Fruit fly (Drosophila melanogaster) whole organism, embryonic: ENCODE data around the gene Crtc.

Experiments used
- Antp ChIP-seq: fragments of 200-800 bp; sonication (Bioruptor generic); optimal IDR thresholded peaks from 3 replicates; lab custom pipeline; 2016; ENCODE audit warnings: missing biosample characterization, missing genetic modification characterization
- Awh ChIP-seq: fragments of 200-800 bp; sonication (Bioruptor generic); IDR thresholded peaks from 2 replicates; pipeline ENCODE4, ENCODE4 v1.3.6; 2022; ENCODE audit warnings: missing biosample characterization, missing genetic modification characterization
- Blimp-1 ChIP-seq: fragments of 200-800 bp; sonication (Bioruptor generic); optimal IDR thresholded peaks from 3 replicates; lab custom pipeline; 2018; ENCODE audit warnings: missing biosample characterization, missing genetic modification characterization, mild to moderate bottlenecking, moderate library complexity, missing genetic modification reagents
- C15 ChIP-seq: fragments of 200-800 bp; sonication (Bioruptor generic); IDR thresholded peaks from 3 replicates; pipeline ENCODE4 v1.3.6; 2022; ENCODE audit warnings: missing biosample characterization, missing genetic modification characterization
- CG11695 ChIP-seq: fragments of 200-800 bp; sonication (Bioruptor generic); IDR thresholded peaks from 3 replicates; pipeline ENCODE4 v1.3.6; 2022; ENCODE audit warnings: missing biosample characterization, missing genetic modification characterization
- CG11723 ChIP-seq: fragments of 200-800 bp; sonication (Bioruptor generic); optimal IDR thresholded peaks from 2 replicates; lab custom pipeline; 2017; ENCODE audit warnings: missing biosample characterization, mild to moderate bottlenecking, missing genetic modification characterization
- CG12071 ChIP-seq: fragments of 200-800 bp; sonication (Bioruptor generic); optimal IDR thresholded peaks from 3 replicates; lab custom pipeline; 2018; ENCODE audit warnings: missing biosample characterization, mild to moderate bottlenecking, missing genetic modification characterization
- CG12219 ChIP-seq: fragments of 200-800 bp; sonication (Bioruptor generic); optimal IDR thresholded peaks from 3 replicates; lab custom pipeline; 2018; ENCODE audit warnings: missing biosample characterization, mild to moderate bottlenecking, missing genetic modification characterization
- CG13123 ChIP-seq: fragments of 200-800 bp; sonication (Bioruptor generic); optimal IDR thresholded peaks from 2 replicates; lab custom pipeline; 2016; ENCODE audit warnings: missing biosample characterization, missing genetic modification characterization
- CG15601 ChIP-seq: fragments of 200-800 bp; sonication (Bioruptor generic); optimal IDR thresholded peaks from 3 replicates; lab custom pipeline; 2019; ENCODE audit warnings: missing biosample characterization, mild to moderate bottlenecking, missing genetic modification characterization, moderate library complexity
- CG1603 ChIP-seq: fragments of 200-800 bp; sonication (Bioruptor generic); optimal IDR thresholded peaks from 2 replicates; lab custom pipeline; 2019; ENCODE audit warnings: missing biosample characterization, mild to moderate bottlenecking, missing genetic modification characterization, moderate library complexity
- CG16813 ChIP-seq: fragments of 200-800 bp; sonication (Bioruptor generic); IDR thresholded peaks from 3 replicates; pipeline ENCODE4 v1.3.6; 2022; ENCODE audit warnings: missing biosample characterization, missing genetic modification characterization; ENCODE audit not compliant: partially characterized antibody
- CG16815 ChIP-seq: fragments of 200-800 bp; sonication (Bioruptor generic); optimal IDR thresholded peaks from 3 replicates; lab custom pipeline; 2017; ENCODE audit warnings: missing biosample characterization, mild to moderate bottlenecking, missing genetic modification characterization
- CG17359 ChIP-seq: fragments of 200-800 bp; sonication (Bioruptor generic); optimal IDR thresholded peaks from 3 replicates; lab custom pipeline; 2018; ENCODE audit warnings: missing biosample characterization, mild to moderate bottlenecking, missing genetic modification characterization, moderate library complexity
- CG17361 ChIP-seq: fragments of 200-800 bp; sonication (Bioruptor generic); IDR thresholded peaks from 3 replicates; pipeline ENCODE4 v1.3.6; 2022; ENCODE audit warnings: missing biosample characterization, missing genetic modification characterization
- CG30403 ChIP-seq: fragments of 200-800 bp; sonication (Bioruptor generic); optimal IDR thresholded peaks from 3 replicates; lab custom pipeline; 2016; ENCODE audit warnings: missing biosample characterization, missing genetic modification characterization
- CG31441 ChIP-seq: fragments of 200-800 bp; sonication (Bioruptor generic); IDR thresholded peaks from 2 replicates; pipeline ENCODE4 v1.3.6; 2022; ENCODE audit warnings: missing biosample characterization, missing genetic modification characterization
- CG32772 ChIP-seq: fragments of 200-800 bp; sonication (Bioruptor generic); IDR thresholded peaks from 2 replicates; pipeline ENCODE4 v1.3.6; 2022; ENCODE audit warnings: missing biosample characterization, missing genetic modification characterization
- CG43689 ChIP-seq: fragments of 200-800 bp; sonication (Bioruptor generic); IDR thresholded peaks from 2 replicates; pipeline ENCODE4 v1.3.6; 2022; ENCODE audit warnings: missing biosample characterization, missing genetic modification characterization
- CG6254 ChIP-seq: fragments of 200-800 bp; sonication (Bioruptor generic); optimal IDR thresholded peaks from 3 replicates; lab custom pipeline; 2017; ENCODE audit warnings: mild to moderate bottlenecking, missing biosample characterization, missing genetic modification reagents, missing genetic modification characterization
- CG7786 ChIP-seq: fragments of 200-800 bp; sonication (Bioruptor generic); optimal IDR thresholded peaks from 2 replicates; lab custom pipeline; 2016; ENCODE audit warnings: missing biosample characterization, missing genetic modification characterization
- CG7839 ChIP-seq: fragments of 200-800 bp; sonication (Bioruptor generic); optimal IDR thresholded peaks from 3 replicates; lab custom pipeline; 2018; ENCODE audit warnings: missing biosample characterization, mild to moderate bottlenecking, missing genetic modification characterization, moderate library complexity
- CG7928 ChIP-seq: fragments of 200-800 bp; sonication (Bioruptor generic); optimal IDR thresholded peaks from 2 replicates; lab custom pipeline; 2017; ENCODE audit warnings: missing biosample characterization, mild to moderate bottlenecking, missing genetic modification characterization
- CkIIα-i1 ChIP-seq: fragments of 200-800 bp; sonication (Bioruptor generic); IDR thresholded peaks from 2 replicates; pipeline ENCODE4 v1.3.6; 2022; ENCODE audit warnings: missing biosample characterization, missing genetic modification characterization
- D19A ChIP-seq: fragments of 200-800 bp; optimal IDR thresholded peaks from 3 replicates; lab custom pipeline; 2019; ENCODE audit warnings: missing biosample characterization, mild to moderate bottlenecking, missing genetic modification characterization, moderate library complexity
- Dbx ChIP-seq: fragments of 200-800 bp; sonication (Bioruptor generic); IDR thresholded peaks from 3 replicates; pipeline ENCODE4 v1.3.6; 2022; ENCODE audit warnings: missing biosample characterization, missing genetic modification characterization
- E2f1 ChIP-seq: fragments of 200-800 bp; sonication (Bioruptor generic); IDR thresholded peaks from 2 replicates; pipeline ENCODE4 v1.3.6; 2022; ENCODE audit warnings: missing biosample characterization, missing genetic modification characterization
- Fer2 ChIP-seq: fragments of 200-800 bp; sonication (Bioruptor generic); optimal IDR thresholded peaks from 2 replicates; lab custom pipeline; 2018; ENCODE audit warnings: missing biosample characterization, mild to moderate bottlenecking, missing genetic modification characterization, moderate library complexity
- HHEX ChIP-seq: fragments of 200-800 bp; sonication (Bioruptor generic); optimal IDR thresholded peaks from 3 replicates; lab custom pipeline; 2017; ENCODE audit warnings: missing biosample characterization, mild to moderate bottlenecking, missing genetic modification characterization, missing genetic modification reagents
- HmgD ChIP-seq: fragments of 200-800 bp; sonication (Bioruptor generic); optimal IDR thresholded peaks from 3 replicates; lab custom pipeline; 2016; ENCODE audit warnings: missing biosample characterization, missing genetic modification characterization
- Mad ChIP-seq: fragments of 200-800 bp; sonication (Bioruptor generic); optimal IDR thresholded peaks from 2 replicates; lab custom pipeline; 2016; ENCODE audit warnings: missing biosample characterization, missing genetic modification characterization
- Neu2 ChIP-seq: fragments of 200-800 bp; sonication (Bioruptor generic); optimal IDR thresholded peaks from 3 replicates; lab custom pipeline; 2016; ENCODE audit warnings: missing biosample characterization, missing genetic modification characterization, borderline replicate concordance
- Sox102F ChIP-seq: fragments of 200-800 bp; sonication (Bioruptor generic); optimal IDR thresholded peaks from 2 replicates; lab custom pipeline; 2018; ENCODE audit warnings: missing biosample characterization, mild to moderate bottlenecking, missing genetic modification characterization, moderate library complexity
- ap ChIP-seq: fragments of 200-800 bp; sonication (Bioruptor generic); IDR thresholded peaks from 2 replicates; pipeline ENCODE4 v1.3.6; 2022; ENCODE audit warnings: missing biosample characterization, missing genetic modification characterization
- chif ChIP-seq, 2 experiments: fragments of 200-800 bp; sonication (Bioruptor generic); optimal IDR thresholded peaks; 3 replicates each; lab custom pipeline; 2016; ENCODE audit warnings: missing biosample characterization in 2 of 2, missing genetic modification characterization in 2 of 2
- chm ChIP-seq: fragments of 200-800 bp; sonication (Bioruptor generic); IDR thresholded peaks from 2 replicates; pipeline ENCODE4 v1.3.6; 2022; ENCODE audit warnings: missing biosample characterization, missing genetic modification characterization
- crol ChIP-seq: fragments of 200-800 bp; sonication (Bioruptor generic); IDR thresholded peaks from 2 replicates; pipeline ENCODE4 v1.3.6; 2022; ENCODE audit warnings: missing biosample characterization, missing genetic modification characterization
- cwo ChIP-seq: fragments of 200-800 bp; sonication (Bioruptor generic); optimal IDR thresholded peaks from 3 replicates; lab custom pipeline; 2017; ENCODE audit warnings: missing biosample characterization, missing genetic modification characterization, mild to moderate bottlenecking, moderate library complexity, missing genetic modification reagents
- dmrt99B ChIP-seq: fragments of 200-800 bp; sonication (Bioruptor generic); optimal IDR thresholded peaks from 2 replicates; lab custom pipeline; 2018; ENCODE audit warnings: missing biosample characterization, mild to moderate bottlenecking, missing genetic modification characterization, moderate library complexity
- eve ChIP-seq, 2 experiments: fragments of >200 bp; optimal IDR thresholded peaks; 2 replicates each; lab custom pipeline; 2017; ENCODE audit warnings: missing biosample characterization in 2 of 2, missing genetic modification characterization in 2 of 2
- exex ChIP-seq: fragments of 200-800 bp; sonication (Bioruptor generic); optimal IDR thresholded peaks from 4 replicates; lab custom pipeline; 2018; ENCODE audit warnings: missing biosample characterization, mild to moderate bottlenecking, missing genetic modification characterization, moderate library complexity
- grau ChIP-seq: fragments of 200-800 bp; optimal IDR thresholded peaks from 3 replicates; lab custom pipeline; 2019; ENCODE audit warnings: missing biosample characterization, mild to moderate bottlenecking, missing genetic modification characterization, moderate library complexity
- gt ChIP-seq: fragments of 200-800 bp; sonication (Bioruptor generic); IDR thresholded peaks from 2 replicates; pipeline ENCODE4 v1.3.6; 2022; ENCODE audit warnings: missing biosample characterization, missing genetic modification characterization
- hb ChIP-seq: fragments of 200-800 bp; sonication (Bioruptor generic); IDR thresholded peaks from 3 replicates; pipeline ENCODE4 v1.3.6; 2022; ENCODE audit warnings: missing biosample characterization, missing genetic modification characterization; ENCODE audit not compliant: partially characterized antibody
- sima ChIP-seq: fragments of 200-800 bp; sonication (Bioruptor generic); optimal IDR thresholded peaks from 2 replicates; lab custom pipeline; 2016; ENCODE audit warnings: missing biosample characterization, missing genetic modification characterization
- sug ChIP-seq: fragments of 200-800 bp; optimal IDR thresholded peaks from 2 replicates; lab custom pipeline; 2019; ENCODE audit warnings: missing biosample characterization, mild to moderate bottlenecking, missing genetic modification characterization, moderate library complexity
- tin ChIP-seq: fragments of 200-800 bp; sonication (Bioruptor generic); optimal IDR thresholded peaks from 3 replicates; lab custom pipeline; 2016; ENCODE audit warnings: missing biosample characterization, missing genetic modification characterization
- vvl ChIP-seq: fragments of 200-800 bp; sonication (Bioruptor generic); IDR thresholded peaks from 2 replicates; pipeline ENCODE4 v1.3.6; 2022; ENCODE audit warnings: missing biosample characterization, missing genetic modification characterization

Gene Crtc

dm6 chr3L:17651717-17652651 is 17.1 kb downstream of the Crtc start (continued):
- no peak for TF ChIP-seq CG12219 (GFP tag; lab: Kevin White, UChicago)
- TF ChIP-seq tin, result no peak
- TF ChIP-seq Dbx, result no peak
- TF ChIP-seq CG32772 (GFP tag; lab: Robert Waterston, UW), result no peak; the same call in 1 of the 2 replicates
- TF ChIP-seq cwo (GFP tag; lab: Kevin White, UChicago), result peak; percentile 55
- no peak for TF ChIP-seq CG11695 (GFP tag; lab: Robert Waterston, UW)
- TF ChIP-seq CG7839 (tag; lab: Kevin White, UChicago), result peak; percentile 27
- no peak for TF ChIP-seq CG7928 (GFP tag; lab: Kevin White, UChicago)
- no peak for TF ChIP-seq CG7786 (GFP tag; lab: Kevin White, UChicago)
- peak; percentile 44 for TF ChIP-seq CG17359 (tag; lab: Kevin White, UChicago)
- no peak for TF ChIP-seq CG12071
- TF ChIP-seq C15 (GFP tag; lab: Robert Waterston, UW), result no peak
- no peak for TF ChIP-seq CG15601 (tag; lab: Kevin White, UChicago)
- TF ChIP-seq HmgD, result no peak
- no peak for TF ChIP-seq sima (GFP tag; lab: Kevin White, UChicago)
- 0 out of 2 replicates have a peak, but pooled peaks have one; percentile 19 for TF ChIP-seq CG43689
- no peak for TF ChIP-seq D19A
- peak; percentile 42; the same call in 1 of the 2 replicates for TF ChIP-seq CG31441 (GFP tag; lab: Robert Waterston, UW)
- no peak for TF ChIP-seq Antp (GFP tag; lab: Kevin White, UChicago)
- peak in 1 of 2 experiments; percentile 30 for TF ChIP-seq eve (GFP tag; optimal IDR thresholded peaks at IDR 0.05; lab: Kevin White, UChicago)
- no peak for TF ChIP-seq ap (GFP tag; lab: Robert Waterston, UW)
- peak; percentile 44; the same call in 1 of the 2 replicates for TF ChIP-seq Awh
- peak; percentile 34 for TF ChIP-seq exex
- TF ChIP-seq grau (tag; lab: Kevin White, UChicago), result peak; percentile 49
- TF ChIP-seq Neu2, result no peak
- no peak for TF ChIP-seq E2f1 (GFP tag; lab: Robert Waterston, UW)
- no peak for TF ChIP-seq Mad (GFP tag; lab: Kevin White, UChicago)
- TF ChIP-seq CG13123, result no peak
- peak; percentile 34 for TF ChIP-seq Sox102F (GFP tag; lab: Kevin White, UChicago)
- peak; percentile 89 for TF ChIP-seq Blimp-1 (GFP tag; lab: Kevin White, UChicago)
- no peak for TF ChIP-seq CkIIα-i1 (GFP tag; lab: Robert Waterston, UW)
- TF ChIP-seq CG16815 (GFP tag; lab: Kevin White, UChicago), result no peak
- 0 out of 3 replicates have a peak, but pooled peaks have one; percentile 17 for TF ChIP-seq CG17361 (GFP tag; lab: Robert Waterston, UW)
- TF ChIP-seq CG16813 (GFP tag; lab: Robert Waterston, UW), result no peak
- TF ChIP-seq sug (tag; lab: Kevin White, UChicago), result peak; percentile 29
- TF ChIP-seq CG11723, result no peak
- TF ChIP-seq chif (GFP tag; optimal IDR thresholded peaks at IDR 0.05; lab: Kevin White, UChicago), result no peak
- peak; percentile 2 for TF ChIP-seq CG6254
- TF ChIP-seq crol (GFP tag; lab: Robert Waterston, UW), result 0 out of 2 replicates have a peak, but pooled peaks have one; percentile 22
- no peak for TF ChIP-seq chm
- no peak for TF ChIP-seq gt (GFP tag; lab: Robert Waterston, UW)
- TF ChIP-seq CG1603 (tag; lab: Kevin White, UChicago), result no peak
- TF ChIP-seq vvl (GFP tag; lab: Robert Waterston, UW), result peak; percentile 29; the same call in 1 of the 2 replicates
- no peak for TF ChIP-seq hb
- TF ChIP-seq dmrt99B (tag; lab: Kevin White, UChicago), result peak; percentile 48
- peak; percentile 32 for TF ChIP-seq CG30403 (GFP tag; lab: Kevin White, UChicago)
- TF ChIP-seq HHEX, result peak; percentile 6
- no peak for TF ChIP-seq Fer2
